Fruit fly (Drosophila melanogaster) whole organism, embryonic: ENCODE data around the gene Rim2.

Source experiments
- Blimp-1 ChIP-seq: fragments of 200-800 bp; sonication (Bioruptor generic); optimal IDR thresholded peaks from 3 replicates; lab custom pipeline; 2018; ENCODE audit warnings: missing biosample characterization, missing genetic modification characterization, mild to moderate bottlenecking, moderate library complexity, missing genetic modification reagents
- CG11085 ChIP-seq: fragments of 200-800 bp; sonication (Bioruptor generic); IDR thresholded peaks from 2 replicates; pipeline ENCODE4 v1.3.6; 2022; ENCODE audit warnings: missing biosample characterization, missing genetic modification characterization
- CG11398 ChIP-seq: fragments of 200-800 bp; sonication (Bioruptor generic); optimal IDR thresholded peaks from 2 replicates; lab custom pipeline; 2016; ENCODE audit warnings: missing biosample characterization, missing genetic modification characterization
- CG11696 ChIP-seq: fragments of 200-800 bp; sonication (Bioruptor generic); IDR thresholded peaks from 2 replicates; pipeline ENCODE4 v1.3.6; 2022; ENCODE audit warnings: missing biosample characterization, missing genetic modification characterization
- CG12391 ChIP-seq: fragments of 200-800 bp; sonication (Bioruptor generic); optimal IDR thresholded peaks from 3 replicates; lab custom pipeline; 2018; ENCODE audit warnings: missing biosample characterization, mild to moderate bottlenecking, missing genetic modification characterization, moderate library complexity
- CG13296 ChIP-seq: fragments of 200-800 bp; sonication (Bioruptor generic); optimal IDR thresholded peaks from 3 replicates; lab custom pipeline; 2018; ENCODE audit warnings: missing biosample characterization, mild to moderate bottlenecking, missing genetic modification characterization
- CG13894 ChIP-seq: fragments of 200-800 bp; sonication (Bioruptor generic); optimal IDR thresholded peaks from 3 replicates; lab custom pipeline; 2018; ENCODE audit warnings: missing biosample characterization, mild to moderate bottlenecking, missing genetic modification characterization, moderate library complexity
- CG15696 ChIP-seq: fragments of 200-800 bp; sonication (Bioruptor generic); optimal IDR thresholded peaks from 2 replicates; lab custom pipeline; 2019; ENCODE audit warnings: missing biosample characterization, mild to moderate bottlenecking, missing genetic modification characterization, moderate library complexity
- CG17385 ChIP-seq: fragments of 200-800 bp; sonication (Bioruptor generic); optimal IDR thresholded peaks from 3 replicates; lab custom pipeline; 2018; ENCODE audit warnings: missing biosample characterization, mild to moderate bottlenecking, missing genetic modification characterization
- CG17568 ChIP-seq: fragments of 200-800 bp; sonication (Bioruptor generic); optimal IDR thresholded peaks from 2 replicates; lab custom pipeline; 2018; ENCODE audit warnings: missing biosample characterization, mild to moderate bottlenecking, missing genetic modification characterization, moderate library complexity
- CG18011 ChIP-seq: fragments of 200-800 bp; sonication (Bioruptor generic); optimal IDR thresholded peaks from 2 replicates; lab custom pipeline; 2017; ENCODE audit warnings: missing biosample characterization, missing genetic modification characterization, mild to moderate bottlenecking, moderate library complexity, missing genotype
- CG2875 ChIP-seq: fragments of 200-800 bp; sonication (Bioruptor generic); optimal IDR thresholded peaks from 2 replicates; lab custom pipeline; 2017; ENCODE audit warnings: missing biosample characterization, mild to moderate bottlenecking, missing genetic modification characterization, missing genetic modification reagents
- CG4854 ChIP-seq: fragments of 200-800 bp; sonication (Bioruptor generic); optimal IDR thresholded peaks from 2 replicates; lab custom pipeline; 2016; ENCODE audit warnings: missing biosample characterization, missing genetic modification characterization, inconsistent platforms
- CG5245 ChIP-seq: fragments of 200-800 bp; sonication (Bioruptor generic); optimal IDR thresholded peaks from 3 replicates; lab custom pipeline; 2016; ENCODE audit warnings: missing biosample characterization, missing genetic modification characterization
- CG7745 ChIP-seq: fragments of 200-800 bp; sonication (Bioruptor generic); optimal IDR thresholded peaks from 2 replicates; lab custom pipeline; 2018; ENCODE audit warnings: missing biosample characterization, mild to moderate bottlenecking, missing genetic modification characterization, moderate library complexity
- CG9876 ChIP-seq: fragments of 200-800 bp; sonication (Bioruptor generic); optimal IDR thresholded peaks from 2 replicates; lab custom pipeline; 2016; ENCODE audit warnings: missing biosample characterization, missing genetic modification characterization
- CoRest ChIP-seq: fragments of 200-800 bp; sonication (Bioruptor generic); optimal IDR thresholded peaks from 3 replicates; lab custom pipeline; 2018; ENCODE audit warnings: missing biosample characterization, mild to moderate bottlenecking, missing genetic modification characterization, moderate library complexity
- D19B ChIP-seq: fragments of 200-800 bp; sonication (Bioruptor generic); optimal IDR thresholded peaks from 2 replicates; lab custom pipeline; 2017; ENCODE audit warnings: missing biosample characterization, mild to moderate bottlenecking, missing genetic modification characterization
- Dek ChIP-seq: fragments of 200-800 bp; sonication (Bioruptor generic); optimal IDR thresholded peaks from 3 replicates; lab custom pipeline; 2019; ENCODE audit warnings: missing biosample characterization, mild to moderate bottlenecking, missing genetic modification characterization, moderate library complexity
- Drgx ChIP-seq: fragments of 200-800 bp; sonication (Bioruptor generic); IDR thresholded peaks from 2 replicates; pipeline ENCODE4 v1.3.6; 2022; ENCODE audit warnings: missing biosample characterization, missing genetic modification characterization
- Fer2 ChIP-seq: fragments of 200-800 bp; sonication (Bioruptor generic); optimal IDR thresholded peaks from 2 replicates; lab custom pipeline; 2018; ENCODE audit warnings: missing biosample characterization, mild to moderate bottlenecking, missing genetic modification characterization, moderate library complexity
- HLH3B ChIP-seq: fragments of 200-800 bp; sonication (Bioruptor generic); IDR thresholded peaks from 2 replicates; pipeline ENCODE4 v1.3.6; 2022; ENCODE audit warnings: missing biosample characterization, missing genetic modification characterization
- HLH4C ChIP-seq: fragments of 200-800 bp; sonication (Bioruptor generic); IDR thresholded peaks from 3 replicates; pipeline ENCODE4 v1.3.6; 2022; ENCODE audit warnings: missing biosample characterization, missing genetic modification characterization; ENCODE audit not compliant: partially characterized antibody
- Hr3 ChIP-seq: fragments of 200-800 bp; sonication (Bioruptor generic); optimal IDR thresholded peaks from 3 replicates; lab custom pipeline; 2016; ENCODE audit warnings: missing biosample characterization, missing genetic modification characterization
- Hr51 ChIP-seq, 2 experiments: fragments of 200-800 bp; sonication (Bioruptor generic); optimal IDR thresholded peaks; 2 replicates in 1 of 2; 3 replicates in 1 of 2; lab custom pipeline; 2016 to 2018; ENCODE audit warnings: missing biosample characterization in 2 of 2, missing genetic modification characterization in 2 of 2, mild to moderate bottlenecking in 1 of 2, moderate library complexity in 1 of 2
- Hsf ChIP-seq: fragments of 200-800 bp; sonication (Bioruptor generic); optimal IDR thresholded peaks from 3 replicates; lab custom pipeline; 2016; ENCODE audit warnings: missing biosample characterization, missing genetic modification characterization
- NC2β ChIP-seq: fragments of 200-800 bp; sonication (Bioruptor generic); optimal IDR thresholded peaks from 2 replicates; lab custom pipeline; 2016; ENCODE audit warnings: missing biosample characterization, missing genetic modification characterization
- Neu2 ChIP-seq: fragments of 200-800 bp; sonication (Bioruptor generic); optimal IDR thresholded peaks from 3 replicates; lab custom pipeline; 2016; ENCODE audit warnings: missing biosample characterization, missing genetic modification characterization, borderline replicate concordance
- Nf-YB ChIP-seq: fragments of 200-800 bp; sonication (Bioruptor generic); optimal IDR thresholded peaks from 3 replicates; lab custom pipeline; 2019; ENCODE audit warnings: missing biosample characterization, mild to moderate bottlenecking, missing genetic modification characterization, moderate library complexity
- NfI ChIP-seq: fragments of 200-800 bp; sonication (Bioruptor generic); optimal IDR thresholded peaks from 3 replicates; lab custom pipeline; 2018; ENCODE audit warnings: missing biosample characterization, mild to moderate bottlenecking, missing genetic modification characterization, moderate library complexity
- Sox102F ChIP-seq: fragments of 200-800 bp; sonication (Bioruptor generic); optimal IDR thresholded peaks from 2 replicates; lab custom pipeline; 2018; ENCODE audit warnings: missing biosample characterization, mild to moderate bottlenecking, missing genetic modification characterization, moderate library complexity
- amos ChIP-seq: fragments of 200-800 bp; sonication (Bioruptor generic); IDR thresholded peaks from 2 replicates; pipeline ENCODE4 v1.3.6; 2022; ENCODE audit warnings: missing biosample characterization, missing genetic modification characterization; ENCODE audit not compliant: partially characterized antibody
- ato ChIP-seq: fragments of 200-800 bp; sonication (Bioruptor generic); IDR thresholded peaks from 2 replicates; pipeline ENCODE4 v1.3.6; 2022; ENCODE audit warnings: missing biosample characterization, missing genetic modification characterization; ENCODE audit not compliant: partially characterized antibody
- ci ChIP-seq: fragments of 200-800 bp; sonication (Bioruptor generic); IDR thresholded peaks from 3 replicates; pipeline ENCODE4 v1.3.6; 2022; ENCODE audit warnings: missing biosample characterization, missing genetic modification characterization
- crp ChIP-seq, 2 experiments: fragments of 200-800 bp; sonication (Bioruptor generic); optimal IDR thresholded peaks; 2 replicates in 1 of 2; 3 replicates in 1 of 2; lab custom pipeline; 2017; ENCODE audit warnings: missing biosample characterization in 2 of 2, missing genetic modification characterization in 2 of 2, mild to moderate bottlenecking in 1 of 2, moderate library complexity in 1 of 2
- eyg ChIP-seq: fragments of 200-800 bp; sonication (Bioruptor generic); optimal IDR thresholded peaks from 3 replicates; lab custom pipeline; 2016; ENCODE audit warnings: missing biosample characterization, missing genetic modification characterization
- gt ChIP-seq: fragments of 200-800 bp; sonication (Bioruptor generic); IDR thresholded peaks from 2 replicates; pipeline ENCODE4 v1.3.6; 2022; ENCODE audit warnings: missing biosample characterization, missing genetic modification characterization
- hth ChIP-seq: fragments of >200 bp; optimal IDR thresholded peaks from 2 replicates; lab custom pipeline; 2017; ENCODE audit warnings: inconsistent platforms
- knrl ChIP-seq: fragments of 200-800 bp; sonication (Bioruptor generic); IDR thresholded peaks from 3 replicates; pipeline ENCODE4 v1.3.6; 2022; ENCODE audit warnings: missing biosample characterization, missing genetic modification characterization; ENCODE audit not compliant: partially characterized antibody
- org-1 ChIP-seq: fragments of 200-800 bp; sonication (Bioruptor generic); optimal IDR thresholded peaks from 2 replicates; lab custom pipeline; 2017; ENCODE audit warnings: missing biosample characterization, missing genetic modification characterization
- prd ChIP-seq, 3 experiments: fragments of >200 bp in 2 of 3; fragments of 200-800 bp in 1 of 3; sonication (Bioruptor generic) in 1 of 3; optimal IDR thresholded peaks in 2 of 3; IDR thresholded peaks in 1 of 3; 2 replicates in 2 of 3; 3 replicates in 1 of 3; pipeline versions ENCODE4 v1.3.6 to Lab custom; 2017 to 2022; ENCODE audit warnings: missing biosample characterization in 1 of 3, missing genetic modification characterization in 1 of 3
- scrt ChIP-seq: fragments of 200-800 bp; sonication (Bioruptor generic); optimal IDR thresholded peaks from 2 replicates; lab custom pipeline; 2018; ENCODE audit warnings: missing biosample characterization, mild to moderate bottlenecking, missing genetic modification characterization, moderate library complexity
- sd ChIP-seq: fragments of 200-800 bp; sonication (Bioruptor generic); optimal IDR thresholded peaks from 3 replicates; lab custom pipeline; 2018; ENCODE audit warnings: missing biosample characterization, mild to moderate bottlenecking, missing genetic modification characterization, moderate library complexity
- sima ChIP-seq: fragments of 200-800 bp; sonication (Bioruptor generic); optimal IDR thresholded peaks from 2 replicates; lab custom pipeline; 2016; ENCODE audit warnings: missing biosample characterization, missing genetic modification characterization
- vfl ChIP-seq: fragments of 200-800 bp; sonication (Bioruptor generic); optimal IDR thresholded peaks from 2 replicates; lab custom pipeline; 2016; ENCODE audit warnings: missing biosample characterization, missing genetic modification characterization
- wor ChIP-seq: fragments of 200-800 bp; sonication (Bioruptor generic); IDR thresholded peaks from 2 replicates; pipeline ENCODE4 v1.3.6; 2022; ENCODE audit warnings: missing biosample characterization, missing genetic modification characterization
- zen ChIP-seq: fragments of 200-800 bp; sonication (Bioruptor generic); optimal IDR thresholded peaks from 3 replicates; lab custom pipeline; 2018; ENCODE audit warnings: missing biosample characterization, mild to moderate bottlenecking, missing genetic modification characterization, moderate library complexity
- zf30C ChIP-seq: fragments of 200-800 bp; sonication (Bioruptor generic); optimal IDR thresholded peaks from 3 replicates; lab custom pipeline; 2018; ENCODE audit warnings: missing biosample characterization, mild to moderate bottlenecking, missing genetic modification characterization
- zfh2 ChIP-seq: fragments of 200-800 bp; sonication (Bioruptor generic); optimal IDR thresholded peaks from 2 replicates; lab custom pipeline; 2016; ENCODE audit warnings: missing biosample characterization, missing genetic modification characterization

Rim2 gene

dm6 chr2L:1729607-1730011, 5.4 kb upstream of the Rim2 start, which contains the start of the genes Eno and CG31937 (continued):
- TF ChIP-seq Fer2 (tag; lab: Kevin White, UChicago), result no peak
- TF ChIP-seq CG18011 (GFP tag; lab: Kevin White, UChicago), result peak; percentile 31
- TF ChIP-seq Nf-YB (GFP tag; lab: Kevin White, UChicago), result no peak
- TF ChIP-seq CG4854 (GFP tag; lab: Kevin White, UChicago), result no peak
- TF ChIP-seq prd (optimal IDR thresholded peaks at IDR 0.05; lab: Kevin White, UChicago), result no peak
- TF ChIP-seq prd (GFP tag; IDR thresholded peaks at IDR 0.05; lab: Robert Waterston, UW), result peak; percentile 50
- TF ChIP-seq eyg (GFP tag; lab: Kevin White, UChicago), result peak; percentile 11
- peak; percentile 49 for TF ChIP-seq Dek (tag; lab: Kevin White, UChicago)
- TF ChIP-seq crp (GFP tag; optimal IDR thresholded peaks at IDR 0.05; lab: Kevin White, UChicago), result peak; percentile 6 to 88
- TF ChIP-seq D19B (GFP tag; lab: Kevin White, UChicago), result no peak
- TF ChIP-seq zf30C (GFP tag; lab: Kevin White, UChicago), result no peak
- TF ChIP-seq Blimp-1, result no peak
- TF ChIP-seq CG12391 (tag; lab: Kevin White, UChicago), result peak; percentile 60
- peak; percentile 49 for TF ChIP-seq Drgx (GFP tag; lab: Robert Waterston, UW)
- peak; percentile 63; the same call in 2 of the 3 replicates for TF ChIP-seq ci (GFP tag; lab: Robert Waterston, UW)
- TF ChIP-seq Sox102F (GFP tag; lab: Kevin White, UChicago), result peak; percentile 38
- peak; percentile 54 for TF ChIP-seq HLH3B
- 0 out of 2 replicates have a peak, but pooled peaks have one; percentile 14 for TF ChIP-seq wor
- peak; percentile 19 for TF ChIP-seq CG13296 (GFP tag; lab: Kevin White, UChicago)
- no peak for TF ChIP-seq CG7745
- no peak for TF ChIP-seq scrt (GFP tag; lab: Kevin White, UChicago)
- no peak for TF ChIP-seq HLH4C (GFP tag; lab: Robert Waterston, UW)
- TF ChIP-seq sima (GFP tag; lab: Kevin White, UChicago), result no peak
- TF ChIP-seq CG9876 (GFP tag; lab: Kevin White, UChicago), result no peak
- peak; percentile 27 for TF ChIP-seq vfl
- TF ChIP-seq CG17568 (GFP tag; lab: Kevin White, UChicago), result no peak
- no peak for TF ChIP-seq Neu2
- TF ChIP-seq zen, result no peak
- no peak for TF ChIP-seq CG5245
- TF ChIP-seq CoRest, result peak; percentile 38
- TF ChIP-seq NC2β, result peak; percentile 28
- TF ChIP-seq org-1 (GFP tag; lab: Kevin White, UChicago), result peak; percentile 14
- no peak for TF ChIP-seq sd (tag; lab: Kevin White, UChicago)
- no peak for TF ChIP-seq gt (GFP tag; lab: Robert Waterston, UW)
- no peak for TF ChIP-seq ato (GFP tag; lab: Robert Waterston, UW)
- TF ChIP-seq CG11696 (GFP tag; lab: Robert Waterston, UW), result no peak
- TF ChIP-seq CG13894 (tag; lab: Kevin White, UChicago), result peak; percentile 44
- peak; percentile 47 for TF ChIP-seq CG17385 (GFP tag; lab: Kevin White, UChicago)
- peak; percentile 32 for TF ChIP-seq Hr3
- no peak for TF ChIP-seq CG2875 (GFP tag; lab: Kevin White, UChicago)
- TF ChIP-seq CG11398, result no peak
- no peak for TF ChIP-seq CG15696
- no peak for TF ChIP-seq knrl
- peak in 1 of 2 experiments; percentile 28 for TF ChIP-seq Hr51 (GFP tag; optimal IDR thresholded peaks at IDR 0.05; lab: Kevin White, UChicago)
- TF ChIP-seq zfh2 (GFP tag; lab: Kevin White, UChicago), result peak; percentile 58
- no peak for TF ChIP-seq amos
- TF ChIP-seq hth (lab: Kevin White, UChicago), result no peak
- TF ChIP-seq Hsf (GFP tag; lab: Kevin White, UChicago), result peak; percentile 71
- peak; percentile 45 for TF ChIP-seq NfI (GFP tag; lab: Kevin White, UChicago)
- 0 out of 2 replicates have a peak, but pooled peaks have one; percentile 20 for TF ChIP-seq CG11085 (GFP tag; lab: Robert Waterston, UW)
